Fruit fly (Drosophila melanogaster): ENCODE data around the gene CG42779.

CG42779 gene

DNA sequence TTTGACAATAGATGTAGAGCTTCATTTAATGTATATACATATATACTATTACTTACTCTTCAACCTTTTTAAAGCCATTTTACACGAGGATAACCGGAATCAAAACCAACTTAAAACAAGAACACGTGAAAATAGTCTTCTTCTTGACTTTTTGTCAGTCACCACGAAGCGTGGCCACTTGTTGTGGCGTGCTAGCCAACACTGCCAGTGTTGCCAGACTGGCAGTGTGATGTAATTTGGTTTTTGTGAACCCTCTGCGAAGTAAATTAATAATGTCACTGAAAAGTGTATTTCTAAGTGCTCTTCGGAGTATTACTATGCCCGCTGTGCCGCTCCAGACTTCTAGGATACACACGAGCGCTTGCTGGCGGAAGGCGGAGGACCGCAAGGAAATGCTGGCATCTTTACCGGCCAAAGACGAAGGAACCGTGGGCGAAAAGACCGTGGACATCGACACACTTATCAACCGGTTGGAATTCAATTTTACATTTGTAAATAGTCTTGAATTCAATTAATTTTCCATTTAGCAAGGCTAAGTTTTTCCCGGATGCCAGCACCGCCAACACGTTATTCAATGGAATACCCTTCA lies 48.8 kb upstream of the CG42779 start, which contains the start of the genes Ns1 and mRpS11 (continued):
- TF ChIP-seq pb (GFP tag; optimal IDR thresholded peaks at IDR 0.05) = peak; percentile 2
- no peak for TF ChIP-seq CG31365 (tag; optimal IDR thresholded peaks at IDR 0.05)
- TF ChIP-seq trh (GFP tag; optimal IDR thresholded peaks at IDR 0.05) = no peak
- TF ChIP-seq CG14860 (GFP tag; IDR thresholded peaks at IDR 0.05; ENCODE audit: partially characterized antibody) = no peak
- TF ChIP-seq CG7556 (GFP tag; optimal IDR thresholded peaks at IDR 0.05) = no peak
- peak; percentile 29 for TF ChIP-seq CG2712 (tag; optimal IDR thresholded peaks at IDR 0.05)
- no peak for TF ChIP-seq sens-2 (GFP tag; IDR thresholded peaks at IDR 0.05)
- TF ChIP-seq CG4360 (GFP tag; IDR thresholded peaks at IDR 0.05) = no peak
- TF ChIP-seq onecut (GFP tag; IDR thresholded peaks at IDR 0.05) = peak; percentile 39; the same call in 1 of the 2 replicates
- peak; percentile 93 for TF ChIP-seq Max (GFP tag; optimal IDR thresholded peaks at IDR 0.05)
- no peak for TF ChIP-seq yki (optimal IDR thresholded peaks at IDR 0.05)
- TF ChIP-seq CG6654 (GFP tag; optimal IDR thresholded peaks at IDR 0.05) = no peak
- peak; percentile 92 for TF ChIP-seq MBD-R2 (GFP tag; IDR thresholded peaks at IDR 0.05)
- no peak for TF ChIP-seq CG10147 (GFP tag; optimal IDR thresholded peaks at IDR 0.05)
- TF ChIP-seq H15 (GFP tag; IDR thresholded peaks at IDR 0.05) = no peak
- TF ChIP-seq CG1603 (tag; optimal IDR thresholded peaks at IDR 0.05) = peak; percentile 78
- TF ChIP-seq Taf1 (GFP tag; IDR thresholded peaks at IDR 0.05) = no peak
- TF ChIP-seq corto (GFP tag; optimal IDR thresholded peaks at IDR 0.05) = no peak
- TF ChIP-seq CG3065 (GFP tag; optimal IDR thresholded peaks at IDR 0.05) = peak; percentile 37
- no peak for TF ChIP-seq CG30431 (GFP tag; optimal IDR thresholded peaks at IDR 0.05)
- no peak for TF ChIP-seq dati (GFP tag; IDR thresholded peaks at IDR 0.05)
- peak; percentile 30 for TF ChIP-seq chn (GFP tag; optimal IDR thresholded peaks at IDR 0.05)
- no peak for TF ChIP-seq z (GFP tag; IDR thresholded peaks at IDR 0.05)
- TF ChIP-seq Ada2b (GFP tag; IDR thresholded peaks at IDR 0.05) = no peak
- no peak for TF ChIP-seq CG3726 (GFP tag; IDR thresholded peaks at IDR 0.05)
- no peak for TF ChIP-seq CG2875 (GFP tag; optimal IDR thresholded peaks at IDR 0.05)
- 0 out of 2 replicates have a peak, but pooled peaks have one; percentile 30 for TF ChIP-seq CG11247 (GFP tag; IDR thresholded peaks at IDR 0.05)
- TF ChIP-seq lbe (GFP tag; optimal IDR thresholded peaks at IDR 0.05) = no peak
- TF ChIP-seq CG10565 (GFP tag; optimal IDR thresholded peaks at IDR 0.05) = no peak
- peak; percentile 49 for TF ChIP-seq CG17829 (tag; optimal IDR thresholded peaks at IDR 0.05)
- TF ChIP-seq da (GFP tag; optimal IDR thresholded peaks at IDR 0.05) = no peak
- no peak for TF ChIP-seq CG7357 (GFP tag; IDR thresholded peaks at IDR 0.05)
- peak in 1 of 2 experiments; percentile 100 for TF ChIP-seq Pdp1 (GFP tag; optimal IDR thresholded peaks at IDR 0.05)
- 0 out of 3 replicates have a peak, but pooled peaks have one; percentile 44 for TF ChIP-seq CG11456 (GFP tag; IDR thresholded peaks at IDR 0.05)
- TF ChIP-seq CG12071 (GFP tag; optimal IDR thresholded peaks at IDR 0.05) = no peak
- TF ChIP-seq Scr (GFP tag; IDR thresholded peaks at IDR 0.05; ENCODE audit: partially characterized antibody) = peak; percentile 49
- TF ChIP-seq bsh (GFP tag; optimal IDR thresholded peaks at IDR 0.05) = no peak
- no peak for TF ChIP-seq CG15269 (tag; optimal IDR thresholded peaks at IDR 0.05)
- TF ChIP-seq pita (GFP tag; optimal IDR thresholded peaks at IDR 0.05) = no peak
- peak; percentile 40 for TF ChIP-seq Fer1 (GFP tag; optimal IDR thresholded peaks at IDR 0.05)
- peak; percentile 5 for TF ChIP-seq CG8924 (tag; optimal IDR thresholded peaks at IDR 0.05)
- peak; percentile 57 for TF ChIP-seq Side (GFP tag; optimal IDR thresholded peaks at IDR 0.05)
- no peak for TF ChIP-seq CG8765 (GFP tag; IDR thresholded peaks at IDR 0.05)
- TF ChIP-seq zen2 (GFP tag; IDR thresholded peaks at IDR 0.05; ENCODE audit: partially characterized antibody) = no peak
- TF ChIP-seq vnd (GFP tag; IDR thresholded peaks at IDR 0.05; ENCODE audit: partially characterized antibody) = no peak
- peak; percentile 51 for TF ChIP-seq CG30403 (GFP tag; optimal IDR thresholded peaks at IDR 0.05)
- no peak for TF ChIP-seq Lim3 (GFP tag; IDR thresholded peaks at IDR 0.05)
- peak; percentile 42 for TF ChIP-seq ftz-f1 (GFP tag; optimal IDR thresholded peaks at IDR 0.05)
- no peak for TF ChIP-seq Poxn (GFP tag; IDR thresholded peaks at IDR 0.05)
- peak; percentile 96 for TF ChIP-seq MESR4 (GFP tag; optimal IDR thresholded peaks at IDR 0.05)
- TF ChIP-seq ssp (GFP tag; IDR thresholded peaks at IDR 0.05) = no peak

Data from whole organism, embryonic.